Fruit fly (Drosophila melanogaster) whole organism, adult: ENCODE data around the gene AstC-R2.
"Not testable (repeated sequence)": the region's sequence is repeated elsewhere in the genome, so short reads cannot be mapped to it uniquely, and the experiment has no call there.

Experiments used
- CG11617 ChIP-seq: fragments of 200-800 bp; sonication (Bioruptor generic); optimal IDR thresholded peaks from 2 replicates; lab custom pipeline; 2017; ENCODE audit warnings: mild to moderate bottlenecking, missing biosample characterization, missing genetic modification reagents, missing genetic modification characterization
- CG12768 ChIP-seq: fragments of 200-800 bp; sonication (Bioruptor generic); optimal IDR thresholded peaks from 2 replicates; lab custom pipeline; 2017; ENCODE audit warnings: missing biosample characterization, missing genetic modification characterization, mild to moderate bottlenecking, moderate library complexity, missing genetic modification reagents
- CG14711 ChIP-seq: fragments of 200-800 bp; sonication (Bioruptor generic); optimal IDR thresholded peaks from 2 replicates; lab custom pipeline; 2018; ENCODE audit warnings: missing biosample characterization, mild to moderate bottlenecking, missing genetic modification characterization, moderate library complexity
- CG1620 ChIP-seq: fragments of 200-800 bp; sonication (Bioruptor generic); optimal IDR thresholded peaks from 2 replicates; lab custom pipeline; 2016; ENCODE audit warnings: missing biosample characterization, missing genetic modification characterization
- CG33017 ChIP-seq: fragments of 200-800 bp; sonication (Bioruptor generic); optimal IDR thresholded peaks from 2 replicates; lab custom pipeline; 2018; ENCODE audit warnings: missing biosample characterization, mild to moderate bottlenecking, missing genetic modification characterization, moderate library complexity
- CG5204 ChIP-seq: fragments of 200-800 bp; sonication (Bioruptor generic); optimal IDR thresholded peaks from 2 replicates; lab custom pipeline; 2016; ENCODE audit warnings: missing biosample characterization, missing genetic modification characterization
- CG7045 ChIP-seq: fragments of 200-800 bp; sonication (Bioruptor generic); optimal IDR thresholded peaks from 2 replicates; lab custom pipeline; 2017; ENCODE audit warnings: missing biosample characterization, mild to moderate bottlenecking, missing genetic modification characterization
- CG7101 ChIP-seq: fragments of 200-800 bp; sonication (Bioruptor generic); optimal IDR thresholded peaks from 2 replicates; lab custom pipeline; 2018; ENCODE audit warnings: missing biosample characterization, mild to moderate bottlenecking, missing genetic modification characterization, moderate library complexity
- Clk ChIP-seq: fragments of 200-800 bp; sonication (Bioruptor generic); optimal IDR thresholded peaks from 2 replicates; lab custom pipeline; 2017; ENCODE audit warnings: missing biosample characterization, missing genetic modification characterization
- Crg-1 ChIP-seq: fragments of 200-800 bp; sonication (Bioruptor generic); optimal IDR thresholded peaks from 2 replicates; lab custom pipeline; 2016; ENCODE audit warnings: missing biosample characterization, missing genetic modification characterization
- Hr96 ChIP-seq: fragments of 200-800 bp; sonication (Bioruptor generic); optimal IDR thresholded peaks from 2 replicates; lab custom pipeline; 2016; ENCODE audit warnings: missing biosample characterization, missing genetic modification characterization
- Mnt ChIP-seq: fragments of 200-800 bp; sonication (Bioruptor generic); optimal IDR thresholded peaks from 2 replicates; lab custom pipeline; 2016; ENCODE audit warnings: missing biosample characterization, mild to moderate bottlenecking, missing genetic modification characterization
- bab1 ChIP-seq: fragments of 200-800 bp; sonication (Bioruptor generic); optimal IDR thresholded peaks from 3 replicates; lab custom pipeline; 2019; ENCODE audit warnings: missing biosample characterization, mild to moderate bottlenecking, missing genetic modification characterization, moderate library complexity
- cic ChIP-seq: fragments of 200-800 bp; sonication (Bioruptor generic); optimal IDR thresholded peaks from 2 replicates; lab custom pipeline; 2017; ENCODE audit warnings: missing biosample characterization, mild to moderate bottlenecking, missing genetic modification characterization, moderate library complexity
- cnc ChIP-seq, 2 experiments: fragments of >200 bp; optimal IDR thresholded peaks; 2 replicates each; lab custom pipeline; 2017
- kay ChIP-seq: fragments of 200-800 bp; sonication (Bioruptor generic); peaks from one replicate; lab custom pipeline; 2016; ENCODE audit warnings: missing biosample characterization, missing genetic modification characterization, borderline replicate concordance
- ovo ChIP-seq: fragments of 200-800 bp; sonication (Bioruptor generic); optimal IDR thresholded peaks from 2 replicates; lab custom pipeline; 2016; ENCODE audit warnings: missing biosample characterization, missing genetic modification characterization
- pad ChIP-seq: fragments of 200-800 bp; sonication (Bioruptor generic); optimal IDR thresholded peaks from 3 replicates; lab custom pipeline; 2017; ENCODE audit warnings: missing biosample characterization, missing genetic modification characterization, mild to moderate bottlenecking, moderate library complexity, missing genetic modification reagents
- tj ChIP-seq: fragments of 200-800 bp; sonication (Bioruptor generic); optimal IDR thresholded peaks from 3 replicates; lab custom pipeline; 2017; ENCODE audit warnings: missing biosample characterization, mild to moderate bottlenecking, missing genetic modification characterization, moderate library complexity
- toe ChIP-seq: fragments of 200-800 bp; sonication (Bioruptor generic); optimal IDR thresholded peaks from 2 replicates; lab custom pipeline; 2016; ENCODE audit warnings: missing biosample characterization, missing genetic modification characterization

AstC-R2 gene

DNA sequence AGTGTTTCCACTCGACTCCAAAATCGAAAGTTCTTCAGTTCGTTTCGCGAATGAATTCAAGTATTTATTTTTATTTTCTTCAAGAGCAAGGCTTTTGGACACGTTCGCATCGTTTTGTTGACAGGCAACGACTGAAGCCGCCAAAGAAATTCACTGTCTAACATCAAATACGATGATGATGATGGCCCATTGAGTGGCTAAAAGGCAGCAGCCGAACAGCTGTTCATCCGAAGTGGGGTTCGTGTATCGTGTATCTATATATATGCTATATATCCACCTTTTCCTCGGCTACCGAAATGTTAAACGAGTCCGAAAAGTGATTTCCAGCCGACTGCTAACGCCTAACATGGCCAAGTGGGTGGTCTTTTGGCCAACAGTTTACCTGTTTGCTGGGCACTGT lies at the start of gene AstC-R2:
TSS of gene AstC-R2 (minus strand) at position 133 of the 400 bp plus-strand sequence.
- TF ChIP-seq CG33017 (no peak), cic (GFP tag; lab: Kevin White, UChicago) (no peak), Hr96 (no peak), CG7101 (tag; lab: Kevin White, UChicago) (no peak), ovo (no peak), cnc (optimal IDR thresholded peaks at IDR 0.05; lab: Kevin White, UChicago) (no peak), Clk (GFP tag; lab: Kevin White, UChicago) (no peak), pad (GFP tag; lab: Kevin White, UChicago) (no peak), kay (GFP tag; lab: Kevin White, UChicago) (no peak), CG12768 (GFP tag; lab: Kevin White, UChicago) (no peak), CG7045 (GFP tag; lab: Kevin White, UChicago) (no peak), CG1620 (GFP tag; lab: Kevin White, UChicago) (no peak), CG11617 (GFP tag; lab: Kevin White, UChicago) (no peak), Crg-1 (no peak), CG14711 (no peak)

DNA sequence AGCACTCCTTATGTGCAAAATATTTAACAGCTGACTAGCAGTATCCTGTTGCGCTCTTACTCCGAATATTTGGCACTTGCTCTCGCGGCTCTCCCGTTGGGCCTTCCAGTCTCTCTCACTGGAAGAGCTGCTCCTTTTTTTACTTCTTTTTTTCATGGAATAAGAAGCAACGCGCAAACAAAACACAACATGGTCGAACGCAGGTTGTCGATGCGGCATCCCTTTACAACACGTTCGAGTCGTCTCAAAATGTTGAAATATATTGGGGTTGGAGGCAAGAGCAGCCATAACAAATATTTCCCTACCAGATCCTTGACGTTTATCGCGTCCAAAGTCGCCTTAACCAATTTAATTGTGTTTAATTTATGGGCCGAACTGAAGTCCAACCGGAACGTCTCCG lies 37.5 kb upstream of the AstC-R2 start:
- TF ChIP-seq CG7045 (GFP tag; lab: Kevin White, UChicago) (no peak), kay (GFP tag; lab: Kevin White, UChicago) (no peak), CG5204 (no peak), cnc (optimal IDR thresholded peaks at IDR 0.05; lab: Kevin White, UChicago) (no peak), cic (GFP tag; lab: Kevin White, UChicago) (no peak), tj (GFP tag; lab: Kevin White, UChicago) (no peak), toe (no peak), CG12768 (GFP tag; lab: Kevin White, UChicago) (no peak), ovo (no peak), CG11617 (GFP tag; lab: Kevin White, UChicago) (no peak), bab1 (GFP tag; lab: Kevin White, UChicago) (no peak), CG33017 (no peak)

DNA sequence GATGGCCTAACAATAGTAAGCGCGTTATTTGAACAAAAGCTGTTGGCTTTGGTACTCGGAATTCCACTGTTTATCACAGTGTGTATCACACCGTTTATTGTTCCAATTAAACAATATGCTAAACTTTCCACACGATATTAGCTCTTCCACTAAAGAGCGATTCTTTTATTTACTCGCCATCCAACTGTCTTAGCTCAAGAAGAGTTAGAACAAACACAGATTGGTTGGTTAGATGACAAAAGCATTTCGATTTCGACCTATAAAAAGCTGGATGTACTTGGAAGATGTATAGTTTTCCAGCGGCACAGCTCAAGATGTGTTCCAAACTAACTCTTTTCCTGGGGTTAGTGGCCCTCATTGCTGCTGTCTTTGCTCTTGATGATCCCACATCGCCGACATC lies 24.3 kb upstream of the AstC-R2 start, which contains the start of gene CG32198:
TSS of gene CG32198 (plus strand) at position 301 of the 400 bp plus-strand sequence.
- TF ChIP-seq Crg-1 (no peak), kay (GFP tag; lab: Kevin White, UChicago) (no peak), bab1 (GFP tag; lab: Kevin White, UChicago) (no peak)

DNA sequence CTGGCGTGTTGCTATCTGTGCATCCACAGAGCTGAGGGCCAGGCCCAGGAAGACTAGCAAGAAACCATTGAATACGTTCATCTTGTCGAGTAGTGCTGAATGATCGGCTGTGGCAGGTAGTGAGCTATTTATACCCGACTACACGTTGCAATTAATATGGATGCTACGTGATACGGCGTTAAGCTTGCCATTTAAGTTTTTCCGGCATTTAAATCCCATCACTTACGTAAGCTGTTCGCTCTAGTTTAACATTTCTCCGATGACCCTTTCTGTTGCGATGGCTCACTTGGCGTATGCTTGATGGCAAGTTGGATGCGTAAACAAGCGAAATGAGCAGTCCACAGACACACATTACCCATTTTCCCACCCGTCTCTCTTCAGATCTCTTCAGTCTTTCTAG lies 30.1 kb downstream of the AstC-R2 start, which contains the start of gene Met75Ca:
TSS of gene Met75Ca (minus strand) at position 101 of the 400 bp plus-strand sequence.
- not testable (repeated sequence) for TF ChIP-seq toe; CG1620 (GFP tag; lab: Kevin White, UChicago); Mnt (GFP tag; lab: Kevin White, UChicago)

DNA sequence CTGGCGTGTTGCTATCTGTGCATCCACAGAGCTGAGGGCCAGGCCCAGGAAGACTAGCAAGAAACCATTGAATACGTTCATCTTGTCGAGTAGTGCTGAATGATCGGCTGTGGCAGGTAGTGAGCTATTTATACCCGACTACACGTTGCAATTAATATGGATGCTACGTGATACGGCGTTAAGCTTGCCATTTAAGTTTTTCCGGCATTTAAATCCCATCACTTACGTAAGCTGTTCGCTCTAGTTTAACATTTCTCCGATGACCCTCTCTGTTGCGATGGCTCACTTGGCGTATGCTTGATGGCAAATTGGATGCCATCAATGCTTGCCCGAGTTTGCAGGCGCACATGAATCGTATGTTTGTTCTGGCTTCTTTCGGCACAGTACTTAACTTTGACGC lies 32.8 kb downstream of the AstC-R2 start, which contains the start of gene Met75Cb:
TSS of gene Met75Cb (minus strand) at position 101 of the 400 bp plus-strand sequence.
- TF ChIP-seq ovo; Mnt (GFP tag; lab: Kevin White, UChicago); toe: not testable (repeated sequence)

DNA sequence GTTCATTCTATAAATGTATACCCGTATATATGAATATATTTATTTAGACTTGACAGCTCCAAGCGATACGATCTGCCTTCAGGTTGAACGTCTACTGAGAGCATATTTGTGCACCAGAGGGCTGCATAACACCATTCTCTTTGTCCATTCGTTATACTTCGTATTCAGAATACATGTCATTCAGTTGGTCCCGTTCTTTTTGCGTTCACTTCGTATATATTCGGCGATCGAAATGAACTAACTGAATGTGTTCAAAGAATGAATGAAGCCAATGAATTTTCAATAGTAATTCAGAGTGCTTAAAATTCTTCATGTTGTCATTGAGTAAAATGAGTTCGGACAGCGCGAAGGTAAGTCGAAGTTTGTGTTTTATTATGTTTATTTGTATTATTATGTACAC lies 39.3 kb downstream of the AstC-R2 start, which contains the start of gene CG4306:
TSS of gene CG4306 (minus strand) at position 101 of the 400 bp plus-strand sequence.
- TF ChIP-seq Hr96 (no peak), ovo (no peak), toe (no peak), CG11617 (GFP tag; lab: Kevin White, UChicago) (no peak), CG7045 (GFP tag; lab: Kevin White, UChicago) (no peak), pad (GFP tag; lab: Kevin White, UChicago) (no peak)

DNA sequence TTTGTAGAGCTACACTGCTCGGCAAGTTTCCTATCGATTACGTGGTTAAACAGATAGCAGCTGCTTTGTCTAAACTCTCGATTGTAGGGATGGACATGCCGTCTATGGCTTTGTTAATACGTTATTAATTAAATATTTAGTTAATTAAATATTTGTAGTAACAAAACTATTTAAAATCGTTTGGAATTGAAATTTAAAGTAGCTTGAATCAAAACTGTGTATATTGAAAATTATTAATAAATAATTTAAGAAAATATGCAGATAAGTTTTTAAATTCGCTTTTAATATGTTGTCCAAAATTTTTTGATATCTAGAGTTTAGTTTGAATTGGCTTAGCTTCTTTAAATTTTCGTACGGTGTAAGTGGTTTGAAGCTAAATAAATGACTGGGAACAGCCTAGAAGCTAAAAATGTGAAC lies 41.4 kb downstream of the AstC-R2 start, which contains the start of gene CG32196:
TSS of gene CG32196 (minus strand) at position 38 of the 417 bp plus-strand sequence.
- TF ChIP-seq CG33017 (peak; percentile 73), Mnt (GFP tag; lab: Kevin White, UChicago) (no peak), tj (GFP tag; lab: Kevin White, UChicago) (peak; percentile 23), Crg-1 (no peak), ovo (no peak), CG7045 (GFP tag; lab: Kevin White, UChicago) (peak; percentile 56), cic (GFP tag; lab: Kevin White, UChicago) (no peak), CG14711 (peak; percentile 71), CG11617 (GFP tag; lab: Kevin White, UChicago) (peak; percentile 45), CG5204 (peak; percentile 34), kay (GFP tag; lab: Kevin White, UChicago) (no peak), CG12768 (GFP tag; lab: Kevin White, UChicago) (peak; percentile 41), bab1 (GFP tag; lab: Kevin White, UChicago) (peak; percentile 73), cnc (optimal IDR thresholded peaks at IDR 0.05; lab: Kevin White, UChicago) (no peak), CG1620 (GFP tag; lab: Kevin White, UChicago) (no peak), toe (no peak), pad (GFP tag; lab: Kevin White, UChicago) (no peak), CG7101 (tag; lab: Kevin White, UChicago) (peak; percentile 59), Hr96 (no peak), Clk (GFP tag; lab: Kevin White, UChicago) (no peak)
